Fruit fly (Drosophila melanogaster) whole organism, embryonic: ENCODE data around the gene mRpS11.
A peak's percentile ranks its signal among the peaks of the same experiment; 100 is the strongest.

Experiments used
- ATbp ChIP-seq: fragments of 200-800 bp; sonication (Bioruptor generic); optimal IDR thresholded peaks from 2 replicates; lab custom pipeline; 2017; ENCODE audit warnings: missing biosample characterization, mild to moderate bottlenecking, missing genetic modification characterization, missing genetic modification reagents
- Abd-B ChIP-seq: fragments of 200-800 bp; sonication (Bioruptor generic); optimal IDR thresholded peaks from 2 replicates; lab custom pipeline; 2018; ENCODE audit warnings: missing biosample characterization, mild to moderate bottlenecking, missing genetic modification characterization, moderate library complexity
- Ada2b ChIP-seq: fragments of 200-800 bp; sonication (Bioruptor generic); IDR thresholded peaks from 2 replicates; pipeline ENCODE4 v1.3.6; 2022; ENCODE audit warnings: missing biosample characterization, missing genetic modification characterization
- Adf1 ChIP-seq: fragments of 200-800 bp; sonication (Bioruptor generic); IDR thresholded peaks from 2 replicates; pipeline ENCODE4 v1.3.6; 2022; ENCODE audit warnings: missing biosample characterization, missing genetic modification characterization
- Bgb ChIP-seq: fragments of 200-800 bp; sonication (Bioruptor generic); IDR thresholded peaks from 2 replicates; pipeline ENCODE4 v1.3.6; 2022; ENCODE audit warnings: missing biosample characterization, missing genetic modification characterization; ENCODE audit not compliant: partially characterized antibody
- C15 ChIP-seq: fragments of 200-800 bp; sonication (Bioruptor generic); IDR thresholded peaks from 3 replicates; pipeline ENCODE4 v1.3.6; 2022; ENCODE audit warnings: missing biosample characterization, missing genetic modification characterization
- CG10431 ChIP-seq: fragments of 200-800 bp; sonication (Bioruptor generic); optimal IDR thresholded peaks from 3 replicates; lab custom pipeline; 2018; ENCODE audit warnings: missing biosample characterization, mild to moderate bottlenecking, missing genetic modification characterization
- CG12236 ChIP-seq: fragments of 200-800 bp; sonication (Bioruptor generic); optimal IDR thresholded peaks from 2 replicates; lab custom pipeline; 2016; ENCODE audit warnings: missing biosample characterization, missing genetic modification characterization
- CG1233 ChIP-seq: fragments of 200-800 bp; sonication (Bioruptor generic); optimal IDR thresholded peaks from 4 replicates; lab custom pipeline; 2018; ENCODE audit warnings: missing biosample characterization, mild to moderate bottlenecking, missing genetic modification characterization
- CG15011 ChIP-seq: fragments of 200-800 bp; sonication (Bioruptor generic); optimal IDR thresholded peaks from 3 replicates; lab custom pipeline; 2018; ENCODE audit warnings: missing biosample characterization, mild to moderate bottlenecking, missing genetic modification characterization
- CG17359 ChIP-seq: fragments of 200-800 bp; sonication (Bioruptor generic); optimal IDR thresholded peaks from 3 replicates; lab custom pipeline; 2018; ENCODE audit warnings: missing biosample characterization, mild to moderate bottlenecking, missing genetic modification characterization, moderate library complexity
- CG18262 ChIP-seq: fragments of 200-800 bp; optimal IDR thresholded peaks from 3 replicates; lab custom pipeline; 2019; ENCODE audit warnings: missing biosample characterization, mild to moderate bottlenecking, missing genetic modification characterization, moderate library complexity
- CG18619 ChIP-seq: fragments of 200-800 bp; sonication (Bioruptor generic); optimal IDR thresholded peaks from 3 replicates; lab custom pipeline; 2017; ENCODE audit warnings: missing biosample characterization, mild to moderate bottlenecking, missing genetic modification characterization
- CG3065 ChIP-seq: fragments of 200-800 bp; sonication (Bioruptor generic); optimal IDR thresholded peaks from 2 replicates; lab custom pipeline; 2016; ENCODE audit warnings: missing biosample characterization, missing genetic modification characterization
- CG34376 ChIP-seq: fragments of 200-800 bp; sonication (Bioruptor generic); optimal IDR thresholded peaks from 2 replicates; lab custom pipeline; 2018; ENCODE audit warnings: missing biosample characterization, mild to moderate bottlenecking, missing genetic modification characterization
- CG4282 ChIP-seq: fragments of 200-800 bp; sonication (Bioruptor generic); optimal IDR thresholded peaks from 2 replicates; lab custom pipeline; 2016; ENCODE audit warnings: missing biosample characterization, missing genetic modification characterization
- CG4820 ChIP-seq: fragments of 200-800 bp; sonication (Bioruptor generic); optimal IDR thresholded peaks from 3 replicates; lab custom pipeline; 2016; ENCODE audit warnings: missing biosample characterization, missing genetic modification characterization
- CG6254 ChIP-seq: fragments of 200-800 bp; sonication (Bioruptor generic); optimal IDR thresholded peaks from 3 replicates; lab custom pipeline; 2017; ENCODE audit warnings: mild to moderate bottlenecking, missing biosample characterization, missing genetic modification reagents, missing genetic modification characterization
- CG9437 ChIP-seq: fragments of 200-800 bp; sonication (Bioruptor generic); optimal IDR thresholded peaks from 2 replicates; lab custom pipeline; 2018; ENCODE audit warnings: missing biosample characterization, mild to moderate bottlenecking, missing genetic modification characterization
- CoRest ChIP-seq: fragments of 200-800 bp; sonication (Bioruptor generic); optimal IDR thresholded peaks from 3 replicates; lab custom pipeline; 2018; ENCODE audit warnings: missing biosample characterization, mild to moderate bottlenecking, missing genetic modification characterization, moderate library complexity
- D ChIP-seq, 2 experiments: fragments of 200-800 bp in 1 of 2; fragments of >200 bp in 1 of 2; sonication (Bioruptor generic) in 1 of 2; optimal IDR thresholded peaks; 2 replicates in 1 of 2; 3 replicates in 1 of 2; lab custom pipeline; 2017; ENCODE audit warnings: mild to moderate bottlenecking in 1 of 2, missing biosample characterization in 1 of 2, missing genetic modification characterization in 1 of 2, missing genetic modification reagents in 1 of 2
- Dll ChIP-seq: fragments of 200-800 bp; sonication (Bioruptor generic); IDR thresholded peaks from 4 replicates; pipeline ENCODE4 v1.3.6; 2022; ENCODE audit warnings: missing biosample characterization, missing genetic modification characterization; ENCODE audit not compliant: partially characterized antibody
- GATAe ChIP-seq: fragments of 200-800 bp; sonication (Bioruptor generic); conservative IDR thresholded peaks from 2 replicates; pipeline ENCODE4 v1.3.6; 2022; ENCODE audit warnings: missing biosample characterization, missing genetic modification characterization
- HmgD ChIP-seq: fragments of 200-800 bp; sonication (Bioruptor generic); optimal IDR thresholded peaks from 3 replicates; lab custom pipeline; 2016; ENCODE audit warnings: missing biosample characterization, missing genetic modification characterization
- Hr78 ChIP-seq, 2 experiments: fragments of 200-800 bp in 1 of 2; fragments of >200 bp in 1 of 2; sonication (Bioruptor generic) in 1 of 2; optimal IDR thresholded peaks; 2 replicates each; lab custom pipeline; 2017 to 2019; ENCODE audit warnings: missing biosample characterization in 2 of 2, missing genetic modification characterization in 2 of 2, mild to moderate bottlenecking in 1 of 2, moderate library complexity in 1 of 2
- Med ChIP-seq: fragments of 200-800 bp; sonication (Bioruptor generic); peaks from one replicate; lab custom pipeline; 2016; ENCODE audit warnings: missing biosample characterization, missing genetic modification characterization, mild to moderate bottlenecking, inconsistent platforms, moderate library complexity
- NC2α ChIP-seq: fragments of 200-800 bp; sonication (Bioruptor generic); optimal IDR thresholded peaks from 2 replicates; lab custom pipeline; 2016; ENCODE audit warnings: missing biosample characterization, missing genetic modification characterization
- NFAT ChIP-seq: fragments of 200-800 bp; sonication (Bioruptor generic); IDR thresholded peaks from 2 replicates; pipeline ENCODE4 v1.3.6; 2022; ENCODE audit warnings: missing biosample characterization, missing genetic modification characterization
- Nf-YB ChIP-seq: fragments of 200-800 bp; sonication (Bioruptor generic); optimal IDR thresholded peaks from 3 replicates; lab custom pipeline; 2019; ENCODE audit warnings: missing biosample characterization, mild to moderate bottlenecking, missing genetic modification characterization, moderate library complexity
- Stat92E ChIP-seq, 3 experiments: fragments of >200 bp in 2 of 3; fragments of 200-800 bp in 1 of 3; sonication (Bioruptor generic) in 1 of 3; optimal IDR thresholded peaks; 2 replicates each; lab custom pipeline; 2017 to 2019; ENCODE audit warnings: missing biosample characterization in 3 of 3, missing genetic modification characterization in 3 of 3, mild to moderate bottlenecking in 1 of 3, moderate library complexity in 1 of 3
- amos ChIP-seq: fragments of 200-800 bp; sonication (Bioruptor generic); IDR thresholded peaks from 2 replicates; pipeline ENCODE4 v1.3.6; 2022; ENCODE audit warnings: missing biosample characterization, missing genetic modification characterization; ENCODE audit not compliant: partially characterized antibody
- br ChIP-seq: fragments of >200 bp; optimal IDR thresholded peaks from 2 replicates; lab custom pipeline; 2017
- cg ChIP-seq: fragments of 200-800 bp; sonication (Bioruptor generic); optimal IDR thresholded peaks from 3 replicates; lab custom pipeline; 2019; ENCODE audit warnings: missing biosample characterization, mild to moderate bottlenecking, missing genetic modification characterization, moderate library complexity
- chif ChIP-seq, 2 experiments: fragments of 200-800 bp; sonication (Bioruptor generic); optimal IDR thresholded peaks; 3 replicates each; lab custom pipeline; 2016; ENCODE audit warnings: missing biosample characterization in 2 of 2, missing genetic modification characterization in 2 of 2
- corto ChIP-seq: fragments of 200-800 bp; sonication (Bioruptor generic); optimal IDR thresholded peaks from 2 replicates; lab custom pipeline; 2016; ENCODE audit warnings: missing biosample characterization, mild to moderate bottlenecking, missing genetic modification characterization, moderate library complexity
- disco-r ChIP-seq: fragments of 200-800 bp; sonication (Bioruptor generic); optimal IDR thresholded peaks from 2 replicates; lab custom pipeline; 2016; ENCODE audit warnings: missing biosample characterization, missing genetic modification characterization
- gsb-n ChIP-seq: fragments of 200-800 bp; sonication (Bioruptor generic); optimal IDR thresholded peaks from 3 replicates; lab custom pipeline; 2018; ENCODE audit warnings: missing biosample characterization, mild to moderate bottlenecking, missing genetic modification characterization
- hb ChIP-seq: fragments of 200-800 bp; sonication (Bioruptor generic); IDR thresholded peaks from 3 replicates; pipeline ENCODE4 v1.3.6; 2022; ENCODE audit warnings: missing biosample characterization, missing genetic modification characterization; ENCODE audit not compliant: partially characterized antibody
- lov ChIP-seq, 2 experiments: fragments of 200-800 bp in 1 of 2; fragments of >200 bp in 1 of 2; sonication (Bioruptor generic) in 1 of 2; IDR thresholded peaks in 1 of 2; optimal IDR thresholded peaks in 1 of 2; 2 replicates in 1 of 2; 3 replicates in 1 of 2; pipeline versions ENCODE4 v1.3.6 to Lab custom; 2017 to 2022; ENCODE audit warnings: missing biosample characterization in 1 of 2, missing genetic modification characterization in 1 of 2
- mam ChIP-seq: fragments of 200-800 bp; sonication (Bioruptor generic); optimal IDR thresholded peaks from 3 replicates; lab custom pipeline; 2016; ENCODE audit warnings: missing biosample characterization, missing genetic modification characterization
- pzg ChIP-seq: fragments of 200-800 bp; sonication (Bioruptor generic); optimal IDR thresholded peaks from 3 replicates; lab custom pipeline; 2018; ENCODE audit warnings: missing biosample characterization, mild to moderate bottlenecking, missing genetic modification characterization, moderate library complexity
- run ChIP-seq: fragments of 200-800 bp; sonication (Bioruptor generic); optimal IDR thresholded peaks from 3 replicates; lab custom pipeline; 2018; ENCODE audit warnings: missing biosample characterization, mild to moderate bottlenecking, missing genetic modification characterization
- schlank ChIP-seq: fragments of 200-800 bp; sonication (Bioruptor generic); optimal IDR thresholded peaks from 2 replicates; lab custom pipeline; 2018; ENCODE audit warnings: missing biosample characterization, mild to moderate bottlenecking, missing genetic modification characterization
- sim ChIP-seq: fragments of 200-800 bp; sonication (Bioruptor generic); IDR thresholded peaks from 2 replicates; pipeline ENCODE4 v1.3.6; 2022; ENCODE audit warnings: missing biosample characterization, missing genetic modification characterization
- trem ChIP-seq: fragments of 200-800 bp; optimal IDR thresholded peaks from 3 replicates; lab custom pipeline; 2019; ENCODE audit warnings: missing biosample characterization, mild to moderate bottlenecking, missing genetic modification characterization, moderate library complexity
- usp ChIP-seq: fragments of >200 bp; optimal IDR thresholded peaks from 2 replicates; lab custom pipeline; 2017; ENCODE audit warnings: missing biosample characterization, missing genetic modification characterization
- vvl ChIP-seq: fragments of 200-800 bp; sonication (Bioruptor generic); IDR thresholded peaks from 2 replicates; pipeline ENCODE4 v1.3.6; 2022; ENCODE audit warnings: missing biosample characterization, missing genetic modification characterization

mRpS11 gene

dm6 chr3R:17042838-17043569 is 29.5 kb upstream of the mRpS11 start, which contains the start of the genes bdwf and Patr-1 (continued):
- peak; percentile 51 for TF ChIP-seq pzg (GFP tag; lab: Kevin White, UChicago)
- no peak for TF ChIP-seq gsb-n (tag; lab: Kevin White, UChicago)
- no peak for TF ChIP-seq lov (optimal IDR thresholded peaks at IDR 0.05; lab: Kevin White, UChicago)
- TF ChIP-seq lov (GFP tag; IDR thresholded peaks at IDR 0.05; lab: Robert Waterston, UW), result no peak
- TF ChIP-seq CG9437 (GFP tag; lab: Kevin White, UChicago), result peak; percentile 47
- no peak for TF ChIP-seq NC2α (GFP tag; lab: Kevin White, UChicago)
- TF ChIP-seq Ada2b, result no peak
- peak; percentile 16 for TF ChIP-seq disco-r (GFP tag; lab: Kevin White, UChicago)
- no peak for TF ChIP-seq usp (GFP tag; lab: Kevin White, UChicago)
- no peak for TF ChIP-seq run (tag; lab: Kevin White, UChicago)
- no peak for TF ChIP-seq Adf1 (GFP tag; lab: Robert Waterston, UW)
- no peak for TF ChIP-seq sim (GFP tag; lab: Robert Waterston, UW)
- peak; percentile 89 for TF ChIP-seq Bgb (GFP tag; lab: Robert Waterston, UW)
- TF ChIP-seq CG15011 (GFP tag; lab: Kevin White, UChicago), result no peak
- peak; percentile 95 for TF ChIP-seq amos (GFP tag; lab: Robert Waterston, UW)
- no peak for TF ChIP-seq Abd-B (GFP tag; lab: Kevin White, UChicago)
- no peak for TF ChIP-seq CG3065 (GFP tag; lab: Kevin White, UChicago)
- no peak for TF ChIP-seq C15 (GFP tag; lab: Robert Waterston, UW)
- peak; percentile 94 for TF ChIP-seq hb (GFP tag; lab: Robert Waterston, UW)
- peak; percentile 65 for TF ChIP-seq trem (tag; lab: Kevin White, UChicago)
- TF ChIP-seq cg (GFP tag; lab: Kevin White, UChicago), result no peak
- no peak for TF ChIP-seq HmgD
- no peak for TF ChIP-seq CG34376 (GFP tag; lab: Kevin White, UChicago)
- no peak for TF ChIP-seq br (lab: Kevin White, UChicago)
- peak; percentile 39 for TF ChIP-seq CG18619
- TF ChIP-seq Stat92E (GFP tag; optimal IDR thresholded peaks at IDR 0.05; lab: Kevin White, UChicago), result no peak
- no peak for TF ChIP-seq Nf-YB
- peak; percentile 52 for TF ChIP-seq CG18262 (tag; lab: Kevin White, UChicago)
- no peak for TF ChIP-seq vvl
- TF ChIP-seq CG4820 (GFP tag; lab: Kevin White, UChicago), result no peak
- TF ChIP-seq mam (GFP tag; lab: Kevin White, UChicago), result no peak
- TF ChIP-seq Dll (GFP tag; lab: Robert Waterston, UW), result peak; percentile 92
- TF ChIP-seq ATbp (GFP tag; lab: Kevin White, UChicago), result no peak
- TF ChIP-seq corto (GFP tag; lab: Kevin White, UChicago), result peak; percentile 5
- TF ChIP-seq CG1233 (GFP tag; lab: Kevin White, UChicago), result peak; percentile 33
- TF ChIP-seq CoRest, result peak; percentile 46
- TF ChIP-seq CG10431, result no peak
- no peak; the same call in 1 of the 2 replicates for TF ChIP-seq NFAT (GFP tag; lab: Robert Waterston, UW)
- TF ChIP-seq schlank (tag; lab: Kevin White, UChicago), result no peak
- TF ChIP-seq CG6254 (GFP tag; lab: Kevin White, UChicago), result no peak
- no peak for TF ChIP-seq chif (GFP tag; optimal IDR thresholded peaks at IDR 0.05; lab: Kevin White, UChicago)
- TF ChIP-seq GATAe (GFP tag; lab: Robert Waterston, UW), result no peak
- no peak for TF ChIP-seq Hr78 (GFP tag; optimal IDR thresholded peaks at IDR 0.05; lab: Kevin White, UChicago)
- TF ChIP-seq CG17359 (tag; lab: Kevin White, UChicago), result no peak
- TF ChIP-seq CG4282 (GFP tag; lab: Kevin White, UChicago), result no peak
- no peak for TF ChIP-seq D (optimal IDR thresholded peaks at IDR 0.05; lab: Kevin White, UChicago)
- no peak for TF ChIP-seq D (GFP tag; optimal IDR thresholded peaks at IDR 0.05; lab: Kevin White, UChicago)
- TF ChIP-seq Med (GFP tag; lab: Kevin White, UChicago), result peak; percentile 73
- no peak for TF ChIP-seq CG12236
